Worm (Caenorhabditis elegans) whole organism, early embryonic: ENCODE results near the gene ZK792.5.

Experiments
- B0310.2 ChIP-seq: sonication (generic microtip); optimal IDR thresholded peaks from 2 replicates; lab custom pipeline; 2016; ENCODE audit warnings: mild to moderate bottlenecking, missing genetic modification characterization, missing compliant biosample characterization
- F13C5.2 ChIP-seq: sonication (generic microtip); optimal IDR thresholded peaks from 2 replicates; lab custom pipeline; 2017; ENCODE audit warnings: mild to moderate bottlenecking, missing genetic modification characterization, inconsistent platforms, missing compliant biosample characterization
- aly-1 ChIP-seq: sonication (generic microtip); optimal IDR thresholded peaks from 2 replicates; lab custom pipeline; 2016; ENCODE audit warnings: missing genetic modification characterization, missing compliant biosample characterization
- ama-1 ChIP-seq: fragments of 150-350 bp; optimal IDR thresholded peaks from 2 replicates; lab custom pipeline; 2014
- ceh-13 ChIP-seq: fragments of 200-800 bp; sonication (Bioruptor generic); optimal IDR thresholded peaks from 2 replicates; lab custom pipeline; 2018; ENCODE audit warnings: mild to moderate bottlenecking, missing genetic modification characterization, missing compliant biosample characterization
- ceh-36 ChIP-seq: sonication (generic microtip); optimal IDR thresholded peaks from 2 replicates; lab custom pipeline; 2016; ENCODE audit warnings: missing genetic modification characterization, inconsistent platforms, missing compliant biosample characterization
- ets-7 ChIP-seq: sonication (generic microtip); optimal IDR thresholded peaks from 2 replicates; lab custom pipeline; 2016; ENCODE audit warnings: missing genotype, missing genetic modification characterization, missing compliant biosample characterization
- flt-1 ChIP-seq: fragments of 200-800 bp; sonication (Bioruptor generic); IDR thresholded peaks from 2 replicates; pipeline ENCODE4 v1.3.6; 2022; ENCODE audit warnings: missing genetic modification characterization, missing compliant biosample characterization
- hmbx-1 ChIP-seq: sonication (generic microtip); optimal IDR thresholded peaks from 2 replicates; lab custom pipeline; 2016; ENCODE audit warnings: mild to moderate bottlenecking, missing genetic modification characterization, missing compliant biosample characterization
- hmg-4 ChIP-seq: fragments of 200-800 bp; sonication (Bioruptor generic); optimal IDR thresholded peaks from 2 replicates; lab custom pipeline; 2018; ENCODE audit warnings: mild to moderate bottlenecking, missing genetic modification characterization, missing compliant biosample characterization
- hnd-1 ChIP-seq: sonication (generic microtip); optimal IDR thresholded peaks from 2 replicates; lab custom pipeline; 2016; ENCODE audit warnings: missing genetic modification characterization, missing compliant biosample characterization
- pes-1 ChIP-seq: fragments of 200-800 bp; sonication (Bioruptor generic); IDR thresholded peaks from 2 replicates; pipeline ENCODE4 v1.3.6; 2022; ENCODE audit warnings: missing genetic modification reagents, missing genetic modification characterization, missing compliant biosample characterization
- scrt-1 ChIP-seq: fragments of 200-800 bp; sonication (Bioruptor generic); IDR thresholded peaks from 2 replicates; pipeline ENCODE4 v1.3.6; 2022; ENCODE audit warnings: missing genetic modification characterization, missing compliant biosample characterization
- sea-1 ChIP-seq: fragments of 200-800 bp; sonication (Bioruptor generic); conservative IDR thresholded peaks from 2 replicates; pipeline ENCODE4 v1.3.6; 2022; ENCODE audit warnings: missing genetic modification characterization, missing compliant biosample characterization
- tbx-11 ChIP-seq: fragments of 200-800 bp; sonication (Bioruptor generic); IDR thresholded peaks from 2 replicates; pipeline ENCODE4 v1.3.6; 2022; ENCODE audit warnings: missing genetic modification characterization, missing compliant biosample characterization
- tbx-37 ChIP-seq: fragments of 200-800 bp; sonication (Bioruptor generic); conservative IDR thresholded peaks from 2 replicates; pipeline ENCODE4 v1.3.6; 2022; ENCODE audit warnings: missing genetic modification reagents, missing genetic modification characterization, missing compliant biosample characterization
- tra-4 ChIP-seq: sonication (generic microtip); optimal IDR thresholded peaks from 2 replicates; lab custom pipeline; 2017; ENCODE audit warnings: missing genetic modification characterization, missing compliant biosample characterization

ZK792.5 gene

DNA sequence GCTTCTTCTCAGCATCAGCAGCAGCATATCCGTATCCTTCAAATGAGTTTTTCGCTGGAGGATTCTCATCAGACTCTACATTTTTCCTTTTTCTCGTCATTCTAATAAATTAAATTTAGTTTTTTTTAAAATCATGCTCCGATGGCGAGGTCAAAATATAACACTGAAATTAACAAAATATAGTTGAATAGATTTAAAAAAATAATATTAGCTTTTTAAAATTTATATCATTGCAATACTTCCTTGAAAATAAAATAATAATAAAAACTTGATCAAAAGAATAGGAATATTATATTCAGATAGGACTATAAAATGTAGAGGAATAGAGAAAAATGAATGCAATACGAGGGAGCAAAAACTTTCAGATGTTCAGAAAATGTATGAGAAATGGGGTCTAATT, at the start of gene ZK792.5:
TSS of gene ZK792.5 (minus strand) at position 101 of the 400 bp plus-strand sequence.
- TF ChIP-seq tra-4 (tag; lab: Kevin White, UChicago) (no peak), tbx-37 (GFP tag; lab: Robert Waterston, UW) (no peak), F13C5.2 (tag; lab: Kevin White, UChicago) (no peak), ceh-36 (tag; lab: Kevin White, UChicago) (no peak), hmg-4 (GFP tag; lab: Kevin White, UChicago) (no peak), sea-1 (no peak), ama-1 (lab: Kevin White, UChicago) (no peak), ceh-13 (GFP tag; lab: Kevin White, UChicago) (no peak), hmbx-1 (tag; lab: Kevin White, UChicago) (no peak), aly-1 (tag; lab: Kevin White, UChicago) (no peak), scrt-1 (no peak), hnd-1 (tag; lab: Kevin White, UChicago) (no peak), pes-1 (GFP tag; lab: Robert Waterston, UW) (no peak), ets-7 (tag; lab: Kevin White, UChicago) (no peak), flt-1 (no peak), B0310.2 (no peak), tbx-11 (no peak)

DNA sequence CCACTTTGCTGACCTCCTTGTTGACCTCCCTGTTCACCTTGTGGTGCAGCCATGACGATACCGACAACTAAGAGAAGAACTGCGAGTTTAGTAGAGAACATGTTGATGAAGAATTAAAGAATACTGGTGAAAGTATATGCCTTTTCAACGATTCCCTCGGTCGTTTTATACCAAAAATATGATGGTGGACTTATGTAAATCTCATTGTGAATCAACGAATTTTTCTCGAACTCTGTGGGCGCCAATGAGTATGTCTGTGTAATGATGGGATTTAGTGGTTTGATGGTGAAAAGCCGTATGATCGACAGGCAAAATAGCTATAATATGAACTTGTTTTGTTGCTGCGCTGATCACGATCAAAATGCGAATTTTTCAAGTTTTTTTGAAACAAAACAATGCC, 49.4 kb upstream of the ZK792.5 start, which contains the start of gene K01A6.8:
TSS of gene K01A6.8 (minus strand) at position 101 of the 400 bp plus-strand sequence.
- TF ChIP-seq sea-1 = no peak
- no peak for TF ChIP-seq hmg-4 (GFP tag; lab: Kevin White, UChicago)
- no peak for TF ChIP-seq ceh-36 (tag; lab: Kevin White, UChicago)
- TF ChIP-seq tbx-37 (GFP tag; lab: Robert Waterston, UW) = no peak
- TF ChIP-seq ceh-13 (GFP tag; lab: Kevin White, UChicago) = no peak
- TF ChIP-seq hnd-1 (tag; lab: Kevin White, UChicago) = no peak
- no peak for TF ChIP-seq flt-1
- TF ChIP-seq scrt-1 = no peak
- no peak for TF ChIP-seq F13C5.2 (tag; lab: Kevin White, UChicago)
- no peak for TF ChIP-seq pes-1 (GFP tag; lab: Robert Waterston, UW)
- no peak for TF ChIP-seq hmbx-1 (tag; lab: Kevin White, UChicago)
- no peak for TF ChIP-seq ama-1 (lab: Kevin White, UChicago)
- no peak for TF ChIP-seq ets-7 (tag; lab: Kevin White, UChicago)
- TF ChIP-seq aly-1 (tag; lab: Kevin White, UChicago) = no peak
- TF ChIP-seq tbx-11 = no peak
- no peak for TF ChIP-seq tra-4 (tag; lab: Kevin White, UChicago)
- TF ChIP-seq B0310.2 = no peak

DNA sequence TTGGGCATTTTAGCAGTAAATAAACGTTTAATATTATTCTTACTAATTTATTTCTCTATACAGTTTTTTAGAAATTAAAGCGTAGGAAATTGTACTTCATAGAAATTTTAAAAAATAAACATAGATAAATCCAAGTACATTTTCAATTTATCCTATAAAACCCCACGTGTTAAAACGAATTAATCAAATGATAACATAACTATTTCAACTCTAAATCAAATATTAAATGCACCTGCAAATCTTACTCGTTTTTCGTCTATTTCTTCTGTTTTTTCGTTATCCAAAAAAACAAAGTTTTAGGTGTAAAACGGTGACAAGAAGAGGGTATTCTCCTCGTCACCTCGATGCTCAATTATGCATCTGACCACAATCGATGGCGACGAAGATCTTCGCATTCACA, 47.1 kb upstream of the ZK792.5 start, which contains the start of gene K01A6.6:
TSS of gene K01A6.6 (plus strand) at position 301 of the 400 bp plus-strand sequence.
- TF ChIP-seq ama-1 (lab: Kevin White, UChicago) = no peak
- TF ChIP-seq sea-1 = no peak
- TF ChIP-seq B0310.2 = no peak
- no peak for TF ChIP-seq hnd-1 (tag; lab: Kevin White, UChicago)
- TF ChIP-seq tbx-11 = no peak
- no peak for TF ChIP-seq scrt-1
- TF ChIP-seq tbx-37 (GFP tag; lab: Robert Waterston, UW) = no peak
- TF ChIP-seq ceh-36 (tag; lab: Kevin White, UChicago) = no peak
- no peak for TF ChIP-seq ceh-13 (GFP tag; lab: Kevin White, UChicago)

DNA sequence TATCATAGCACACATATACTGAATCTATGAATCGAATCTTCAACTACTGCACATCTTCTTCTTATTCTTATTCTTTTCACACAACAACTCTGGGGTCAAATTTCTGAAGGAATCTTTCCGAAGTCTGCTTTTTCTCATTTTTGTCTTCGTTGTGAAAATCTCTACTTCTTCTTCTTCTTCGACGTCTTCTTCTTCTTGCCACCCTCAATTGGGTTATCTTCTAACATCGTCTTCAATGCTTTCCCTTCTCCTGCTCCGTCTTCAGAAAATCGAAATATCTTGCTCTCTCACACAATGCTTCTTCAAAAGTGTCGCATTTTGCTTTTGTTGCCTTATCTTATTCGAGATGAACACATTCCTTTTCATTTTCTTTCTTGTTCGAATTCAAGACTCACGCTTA, 35.3 kb upstream of the ZK792.5 start:
- no peak for TF ChIP-seq ets-7 (tag; lab: Kevin White, UChicago)
- no peak for TF ChIP-seq ceh-13 (GFP tag; lab: Kevin White, UChicago)
- TF ChIP-seq ama-1 (lab: Kevin White, UChicago) = no peak
- no peak for TF ChIP-seq aly-1 (tag; lab: Kevin White, UChicago)
- no peak for TF ChIP-seq F13C5.2 (tag; lab: Kevin White, UChicago)
- no peak for TF ChIP-seq tbx-11
- no peak for TF ChIP-seq tbx-37 (GFP tag; lab: Robert Waterston, UW)
- no peak for TF ChIP-seq hmbx-1 (tag; lab: Kevin White, UChicago)
- TF ChIP-seq ceh-36 (tag; lab: Kevin White, UChicago) = no peak
- TF ChIP-seq hmg-4 (GFP tag; lab: Kevin White, UChicago) = no peak
- no peak for TF ChIP-seq scrt-1
- TF ChIP-seq B0310.2 = no peak
- no peak for TF ChIP-seq hnd-1 (tag; lab: Kevin White, UChicago)
- no peak for TF ChIP-seq sea-1
- no peak for TF ChIP-seq pes-1 (GFP tag; lab: Robert Waterston, UW)
- no peak for TF ChIP-seq flt-1
- no peak for TF ChIP-seq tra-4 (tag; lab: Kevin White, UChicago)

DNA sequence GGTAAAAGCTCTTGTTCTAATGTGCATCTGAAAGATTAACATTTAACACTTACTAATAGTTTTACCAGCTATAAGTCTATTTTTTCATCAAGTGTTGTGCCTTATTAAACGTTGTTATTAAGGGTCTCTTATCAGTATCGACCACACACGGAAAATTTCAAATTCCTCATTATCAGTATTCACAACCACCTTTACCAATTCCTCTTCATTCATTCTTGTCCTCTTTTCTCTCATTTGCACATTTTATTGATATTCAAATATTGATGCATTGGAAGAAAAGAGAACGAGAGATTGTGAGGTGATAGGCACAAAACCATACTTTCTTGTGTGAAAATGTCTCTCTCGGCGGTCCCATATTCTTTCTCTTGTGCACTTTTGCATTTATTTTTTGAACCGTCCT, 34.0 kb upstream of the ZK792.5 start:
- TF ChIP-seq scrt-1 (no peak), sea-1 (no peak), ama-1 (lab: Kevin White, UChicago) (no peak), tbx-11 (no peak), hnd-1 (tag; lab: Kevin White, UChicago) (no peak), ceh-36 (tag; lab: Kevin White, UChicago) (no peak), aly-1 (tag; lab: Kevin White, UChicago) (no peak)

DNA sequence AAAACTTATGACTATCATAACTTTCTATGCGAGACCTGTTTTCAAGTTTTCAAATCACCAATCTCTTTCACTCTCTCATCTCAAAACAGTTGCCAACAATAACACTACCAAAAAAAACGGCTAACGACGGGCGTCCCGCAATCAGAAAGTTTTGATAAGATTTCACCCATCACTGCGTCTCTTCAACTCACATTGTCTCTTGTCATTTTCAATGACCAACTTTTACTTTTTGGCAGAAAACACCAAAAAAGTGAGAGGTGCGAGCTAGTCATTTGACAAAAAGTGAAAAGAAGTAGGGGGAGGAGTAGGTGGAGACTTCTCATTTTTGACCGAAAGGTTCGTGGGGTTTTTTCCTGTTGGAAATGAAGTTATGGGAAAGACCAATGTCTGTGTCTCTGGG, 30.7 kb upstream of the ZK792.5 start:
- TF ChIP-seq hmbx-1 (tag; lab: Kevin White, UChicago) (no peak), B0310.2 (no peak), hmg-4 (GFP tag; lab: Kevin White, UChicago) (no peak), tbx-37 (GFP tag; lab: Robert Waterston, UW) (no peak), F13C5.2 (tag; lab: Kevin White, UChicago) (no peak), ceh-13 (GFP tag; lab: Kevin White, UChicago) (no peak)

DNA sequence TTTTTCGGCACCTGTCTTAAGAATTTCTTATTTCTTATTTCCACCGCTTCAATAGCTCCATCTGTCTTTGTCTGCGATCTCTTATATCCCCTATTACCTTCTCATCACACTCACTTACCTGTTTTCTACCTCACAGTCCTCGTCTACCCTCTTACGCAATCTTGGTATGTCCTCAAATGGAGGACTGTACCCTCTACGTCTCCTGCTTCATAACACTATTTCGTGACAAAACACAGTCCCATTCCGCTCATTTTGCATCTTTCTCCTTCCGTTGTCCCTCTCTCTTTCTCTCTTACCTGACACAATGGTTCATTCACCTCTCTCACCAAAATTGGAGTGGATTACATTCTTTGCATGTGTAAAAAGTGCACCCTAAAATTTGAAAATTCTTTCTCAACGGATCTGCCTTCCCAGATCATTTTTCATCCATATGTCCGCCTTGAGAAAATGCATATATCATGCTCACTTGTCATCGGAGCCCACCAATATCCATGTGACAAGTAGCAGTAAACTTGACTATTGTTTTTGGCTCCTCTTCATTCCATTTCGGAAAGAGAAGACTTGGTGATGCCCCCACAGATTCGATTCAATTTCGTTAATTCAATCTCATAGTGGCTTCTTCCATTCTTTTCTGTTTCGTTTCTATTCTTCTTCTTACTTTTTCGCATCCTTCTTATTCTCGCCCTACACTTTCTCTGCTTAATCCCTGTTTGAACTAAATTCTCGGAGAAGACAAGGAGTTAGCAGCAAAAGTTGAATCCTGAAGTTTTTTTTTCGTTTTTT, 29.4 kb upstream of the ZK792.5 start:
- TF ChIP-seq tbx-11 (no peak), hmg-4 (GFP tag; lab: Kevin White, UChicago) (peak; percentile 13), sea-1 (no peak), tbx-37 (GFP tag; lab: Robert Waterston, UW) (no peak), aly-1 (tag; lab: Kevin White, UChicago) (peak; percentile 52), ceh-36 (tag; lab: Kevin White, UChicago) (no peak), ets-7 (tag; lab: Kevin White, UChicago) (peak; percentile 31), flt-1 (no peak), ceh-13 (GFP tag; lab: Kevin White, UChicago) (no peak), pes-1 (GFP tag; lab: Robert Waterston, UW) (no peak), F13C5.2 (tag; lab: Kevin White, UChicago) (no peak), B0310.2 (peak; percentile 82), hmbx-1 (tag; lab: Kevin White, UChicago) (no peak), ama-1 (lab: Kevin White, UChicago) (no peak), tra-4 (tag; lab: Kevin White, UChicago) (no peak), hnd-1 (tag; lab: Kevin White, UChicago) (no peak), scrt-1 (no peak)
